In genomic region chrV:11016846-11017553, ce11 we compare ENCODE assay signal across 3 worm cellular contexts.
TF ChIP-seq lines count a peak whose summit lies in the region.

No protein-coding gene starts in this region.

TF ChIP-seq in whole organism, L1 larva, 84 proteins besides CTCF, POLR2A, EP300 and RAD21:
- TF ChIP-seq zip-4 (GFP tag; optimal IDR thresholded peaks at IDR 0.05; lab: Kevin White, UChicago) (no peak), lin-14 (GFP tag; optimal IDR thresholded peaks at IDR 0.05; lab: Kevin White, UChicago) (peak; percentile 5), lin-35 (GFP tag; optimal IDR thresholded peaks at IDR 0.05; lab: Kevin White, UChicago) (peak in 1 of 2 experiments; percentile 1), C16A3.4 (tag; optimal IDR thresholded peaks at IDR 0.05; lab: Kevin White, UChicago) (no peak), nhr-85 (tag; lab: Kevin White, UChicago) (peak; percentile 58), efl-1 (optimal IDR thresholded peaks at IDR 0.05; lab: Kevin White, UChicago) (no peak), efl-1 (GFP tag; optimal IDR thresholded peaks at IDR 0.05 in 1 of 2; lab: Kevin White, UChicago) (peak in 1 of 2 experiments; percentile 72)

TF ChIP-seq in whole organism, L2 larva, 48 proteins besides CTCF, POLR2A, EP300 and RAD21:
- TF ChIP-seq sma-3 (GFP tag; optimal IDR thresholded peaks at IDR 0.05; lab: Kevin White, UChicago) (peak; percentile 57), sma-9 (GFP tag; optimal IDR thresholded peaks at IDR 0.05; lab: Kevin White, UChicago) (peak; percentile 69), sma-9 (tag; optimal IDR thresholded peaks at IDR 0.05; lab: Kevin White, UChicago) (no peak), C34F6.9 (tag; optimal IDR thresholded peaks at IDR 0.05; lab: Kevin White, UChicago) (no peak)

TF ChIP-seq in whole organism, L4 larva, 104 proteins besides CTCF, POLR2A, EP300 and RAD21:
- no peak for TF ChIP-seq F26F4.8 (GFP tag; conservative IDR thresholded peaks at IDR 0.05; lab: Robert Waterston, UW)
- TF ChIP-seq nhr-28 (tag; optimal IDR thresholded peaks at IDR 0.05; lab: Kevin White, UChicago), result peak; percentile 69

Comparison
In these comparisons a context has a peak if more than half of its experiments do, and no peak if none do; other contexts are left out.
1. Of the 29 proteins assayed by ChIP-seq in both whole organism, L4 larva and whole organism, L1 larva: peak only in whole organism, L4 larva: nhr-28; only in whole organism, L1 larva: none; in both: none; in neither: 28.